Worm (Caenorhabditis elegans): Measurements from ENCODE around the gene vha-9.

DNA sequence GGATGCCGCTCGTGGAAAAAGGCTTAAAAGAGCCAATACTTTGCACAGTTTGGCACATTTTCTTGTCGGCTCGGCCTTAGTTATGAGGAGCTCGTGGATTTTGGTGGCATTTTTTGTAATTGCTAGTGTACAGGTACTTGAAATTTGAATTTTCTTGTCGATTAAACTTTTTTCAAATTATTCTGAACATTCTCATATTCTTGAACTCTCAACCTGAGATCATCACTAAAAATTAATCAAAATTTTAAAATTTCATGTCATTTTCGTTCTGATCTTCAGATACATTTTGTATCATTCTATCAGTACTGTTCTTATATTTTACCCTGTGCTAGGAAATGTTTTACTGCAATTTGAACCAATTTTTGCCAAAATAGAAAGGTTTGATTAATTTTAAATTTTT is 17.9 kb upstream of the vha-9 start, which contains the start of gene idpp-4:
- no peak for TF ChIP-seq C16A3.4 (tag; optimal IDR thresholded peaks at IDR 0.05)
- TF ChIP-seq elt-2 (tag; optimal IDR thresholded peaks at IDR 0.05), result no peak
- no peak for TF ChIP-seq jun-1 (tag; optimal IDR thresholded peaks at IDR 0.05)
- no peak for TF ChIP-seq ceh-82 (tag; optimal IDR thresholded peaks at IDR 0.05)
- no peak for TF ChIP-seq lin-15B (tag; optimal IDR thresholded peaks at IDR 0.05)
- no peak for TF ChIP-seq sup-37 (GFP tag; optimal IDR thresholded peaks at IDR 0.05)
- TF ChIP-seq aly-2 (tag; optimal IDR thresholded peaks at IDR 0.05), result no peak
- no peak for TF ChIP-seq zag-1 (tag; optimal IDR thresholded peaks at IDR 0.05)
- no peak for TF ChIP-seq efl-3 (GFP tag; optimal IDR thresholded peaks at IDR 0.05)
- TF ChIP-seq nhr-71 (tag; optimal IDR thresholded peaks at IDR 0.05), result no peak
- no peak for TF ChIP-seq nhr-11 (tag; optimal IDR thresholded peaks at IDR 0.05)
- TF ChIP-seq skn-1 (tag; optimal IDR thresholded peaks at IDR 0.05), result no peak
- TF ChIP-seq egl-27 (tag; optimal IDR thresholded peaks at IDR 0.05), result no peak
